Worm (Caenorhabditis elegans) whole organism, young adult: Measurements from ENCODE around the gene frm-3.

Source experiments
- F10E7.11 ChIP-seq: sonication (generic microtip); optimal IDR thresholded peaks from 2 replicates; lab custom pipeline; 2017; ENCODE audit warnings: mild to moderate bottlenecking, missing genetic modification characterization, moderate library complexity, missing compliant biosample characterization
- akir-1 ChIP-seq: fragments of 200-800 bp; sonication (Bioruptor generic); optimal IDR thresholded peaks from 2 replicates; lab custom pipeline; 2018; ENCODE audit warnings: mild to moderate bottlenecking, missing genetic modification characterization, moderate library complexity, missing compliant biosample characterization
- ama-1 ChIP-seq, 3 experiments: fragments of 150-350 bp in 1 of 3; sonication (generic microtip) in 2 of 3; optimal IDR thresholded peaks; 2 replicates each; lab custom pipeline; 2014 to 2018; ENCODE audit warnings: missing biosample characterization in 2 of 3, missing genetic modification characterization in 2 of 3, missing genetic modification reagents in 2 of 3
- madf-8 ChIP-seq: fragments of 200-800 bp; sonication (Bioruptor generic); conservative IDR thresholded peaks from 2 replicates; pipeline ENCODE4 v1.3.6; 2022; ENCODE audit warnings: missing genetic modification reagents, missing genetic modification characterization, missing compliant biosample characterization
- mxl-1 ChIP-seq: sonication (generic microtip); optimal IDR thresholded peaks from 2 replicates; lab custom pipeline; 2016; ENCODE audit warnings: missing genetic modification characterization, missing compliant biosample characterization
- ztf-28 ChIP-seq: fragments of 200-800 bp; sonication (Bioruptor generic); IDR thresholded peaks from 2 replicates; pipeline ENCODE4 v1.3.6; 2022; ENCODE audit warnings: missing genetic modification reagents, missing genetic modification characterization, missing compliant biosample characterization

ce11 chrX:11592539-11592938 lies 20.2 kb downstream of the frm-3 start:
- no peak for TF ChIP-seq akir-1 (GFP tag; lab: Kevin White, UChicago)
- TF ChIP-seq mxl-1 (tag; lab: Kevin White, UChicago) = no peak
- no peak for TF ChIP-seq ama-1 (optimal IDR thresholded peaks at IDR 0.05; lab: Kevin White, UChicago)
- no peak for TF ChIP-seq ama-1 (GFP tag; optimal IDR thresholded peaks at IDR 0.05; lab: Kevin White, UChicago)
- TF ChIP-seq madf-8 (GFP tag; lab: Robert Waterston, UW) = no peak
- no peak for TF ChIP-seq ztf-28 (GFP tag; lab: Robert Waterston, UW)
- no peak for TF ChIP-seq F10E7.11 (tag; lab: Kevin White, UChicago)
